Fruit fly (Drosophila melanogaster): ENCODE results near the gene sofe.
A peak's percentile ranks its signal among the peaks of the same experiment; 100 is the strongest.

sofe gene

DNA sequence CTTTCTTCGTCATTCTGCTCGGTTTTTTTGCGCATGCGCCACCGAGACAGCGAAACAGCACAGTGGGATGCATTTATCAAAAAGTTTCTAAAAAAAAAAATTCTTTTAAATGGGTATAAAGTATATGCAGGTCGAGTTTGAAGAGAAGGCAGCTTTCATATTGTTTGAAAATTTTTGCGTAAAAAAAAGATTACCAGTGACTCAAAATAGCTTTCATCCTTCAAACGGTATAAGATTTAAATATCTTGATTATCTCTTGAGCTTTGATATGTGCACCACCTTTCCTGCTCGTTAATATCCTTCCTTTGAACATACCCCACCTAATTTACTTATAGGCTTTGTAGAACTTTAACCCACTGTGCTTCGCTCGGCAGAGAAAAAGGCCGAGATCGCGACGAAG, 47.8 kb upstream of the sofe start (continued):
- TF ChIP-seq YL-1 (GFP tag; optimal IDR thresholded peaks at IDR 0.05): no peak
- TF ChIP-seq hkb (optimal IDR thresholded peaks at IDR 0.05): no peak
- peak; percentile 67 for TF ChIP-seq hkb (GFP tag; IDR thresholded peaks at IDR 0.05)
- peak; percentile 60 for TF ChIP-seq zen (tag; optimal IDR thresholded peaks at IDR 0.05)
- TF ChIP-seq CG3726 (GFP tag; IDR thresholded peaks at IDR 0.05): 0 out of 3 replicates have a peak, but pooled peaks have one; percentile 31
- TF ChIP-seq en (GFP tag; optimal IDR thresholded peaks at IDR 0.05): peak; percentile 19
- TF ChIP-seq NFAT (GFP tag; IDR thresholded peaks at IDR 0.05): no peak
- no peak for TF ChIP-seq Sin3A (optimal IDR thresholded peaks at IDR 0.05)
- TF ChIP-seq Bdp1 (GFP tag; optimal IDR thresholded peaks at IDR 0.05): peak; percentile 21
- no peak for TF ChIP-seq grn (GFP tag; optimal IDR thresholded peaks at IDR 0.05)
- TF ChIP-seq pb (GFP tag; optimal IDR thresholded peaks at IDR 0.05): peak; percentile 8
- peak; percentile 60 for TF ChIP-seq Mad (GFP tag; optimal IDR thresholded peaks at IDR 0.05)
- TF ChIP-seq CG12769 (tag; optimal IDR thresholded peaks at IDR 0.05): no peak
- TF ChIP-seq usp (GFP tag; optimal IDR thresholded peaks at IDR 0.05): no peak
- peak; percentile 13 for TF ChIP-seq Vsx1 (GFP tag; optimal IDR thresholded peaks at IDR 0.05)
- peak; percentile 29 for TF ChIP-seq CG12236 (GFP tag; optimal IDR thresholded peaks at IDR 0.05)
- TF ChIP-seq Ptx1 (GFP tag; IDR thresholded peaks at IDR 0.05): peak; percentile 61
- TF ChIP-seq sug (tag; optimal IDR thresholded peaks at IDR 0.05): no peak
- peak; percentile 39; the same call in 1 of the 2 replicates for TF ChIP-seq CG14441 (GFP tag; IDR thresholded peaks at IDR 0.05)
- no peak for TF ChIP-seq CG10543 (GFP tag; optimal IDR thresholded peaks at IDR 0.05)
- TF ChIP-seq toy (GFP tag; IDR thresholded peaks at IDR 0.05): no peak
- TF ChIP-seq emc (GFP tag; optimal IDR thresholded peaks at IDR 0.05): no peak
- no peak for TF ChIP-seq HmgZ (tag; optimal IDR thresholded peaks at IDR 0.05)
- TF ChIP-seq CG11723 (GFP tag; optimal IDR thresholded peaks at IDR 0.05): peak; percentile 2
- peak; percentile 37 for TF ChIP-seq CG6813 (GFP tag; optimal IDR thresholded peaks at IDR 0.05)
- TF ChIP-seq CG7357 (GFP tag; IDR thresholded peaks at IDR 0.05): no peak
- TF ChIP-seq Dbx (GFP tag; IDR thresholded peaks at IDR 0.05): no peak
- no peak for TF ChIP-seq al (GFP tag; IDR thresholded peaks at IDR 0.05)
- 0 out of 3 replicates have a peak, but pooled peaks have one; percentile 47 for TF ChIP-seq zfh1 (GFP tag; IDR thresholded peaks at IDR 0.05)
- peak; percentile 81 for TF ChIP-seq CG31441 (GFP tag; IDR thresholded peaks at IDR 0.05)
- peak; percentile 28 for TF ChIP-seq btn (GFP tag; optimal IDR thresholded peaks at IDR 0.05)
- TF ChIP-seq Ets65A (GFP tag): peak; percentile 82
- peak; percentile 65 for TF ChIP-seq ewg (GFP tag; optimal IDR thresholded peaks at IDR 0.05)
- no peak for TF ChIP-seq br (optimal IDR thresholded peaks at IDR 0.05)
- TF ChIP-seq CG6854 (GFP tag; optimal IDR thresholded peaks at IDR 0.05): peak; percentile 30
- TF ChIP-seq knrl (GFP tag; IDR thresholded peaks at IDR 0.05; ENCODE audit: partially characterized antibody): no peak
- peak; percentile 68 for TF ChIP-seq CG15479 (GFP tag; optimal IDR thresholded peaks at IDR 0.05)
- peak; percentile 26 for TF ChIP-seq Nf-YB (GFP tag; optimal IDR thresholded peaks at IDR 0.05)
- no peak for TF ChIP-seq sima (GFP tag; optimal IDR thresholded peaks at IDR 0.05)
- no peak for TF ChIP-seq CG12071 (GFP tag; optimal IDR thresholded peaks at IDR 0.05)
- peak; percentile 12 for TF ChIP-seq jing (GFP tag; optimal IDR thresholded peaks at IDR 0.05)
- TF ChIP-seq CG13296 (GFP tag; optimal IDR thresholded peaks at IDR 0.05): peak; percentile 19
- TF ChIP-seq CG6791 (GFP tag; IDR thresholded peaks at IDR 0.05; ENCODE audit: partially characterized antibody): no peak
- no peak for TF ChIP-seq CG10959 (GFP tag; IDR thresholded peaks at IDR 0.05)
- peak; percentile 32 for TF ChIP-seq Fer1 (GFP tag; optimal IDR thresholded peaks at IDR 0.05)
- TF ChIP-seq CG14050 (GFP tag; IDR thresholded peaks at IDR 0.05): no peak; the same call in 2 of the 3 replicates
- peak; percentile 37 for TF ChIP-seq CG2202 (tag; optimal IDR thresholded peaks at IDR 0.05)
- no peak for TF ChIP-seq CG13894 (tag; optimal IDR thresholded peaks at IDR 0.05)
- TF ChIP-seq dmrt11E (tag; optimal IDR thresholded peaks at IDR 0.05): peak; percentile 80
- TF ChIP-seq CG13624 (GFP tag; optimal IDR thresholded peaks at IDR 0.05): no peak
- no peak for TF ChIP-seq CG18011 (GFP tag; optimal IDR thresholded peaks at IDR 0.05)
- no peak for TF ChIP-seq dati (GFP tag; IDR thresholded peaks at IDR 0.05)
- TF ChIP-seq CG4424 (GFP tag; optimal IDR thresholded peaks at IDR 0.05): peak; percentile 70
